Fruit fly (Drosophila melanogaster): ENCODE measurements around the gene Zw10.

DNA sequence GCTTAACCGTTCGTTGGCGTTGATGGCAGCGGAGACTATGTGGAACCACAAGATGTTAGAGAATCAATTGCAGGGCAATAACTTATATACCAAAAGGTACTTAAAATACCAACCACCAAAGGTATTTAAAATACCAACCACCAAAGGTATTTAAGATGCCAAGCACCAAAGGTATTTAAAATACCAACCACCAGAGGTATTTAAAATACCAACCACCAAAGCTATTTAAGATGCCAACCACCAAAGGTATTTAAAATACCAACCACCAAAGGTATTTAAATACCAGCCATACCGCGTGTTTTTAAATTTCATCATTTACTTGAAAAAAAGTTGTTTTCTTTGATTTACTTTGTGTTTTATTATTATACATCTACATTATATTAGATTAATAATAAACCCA lies 13.4 kb downstream of the Zw10 start:
- TF ChIP-seq CG11723 (GFP tag; optimal IDR thresholded peaks at IDR 0.05) (no peak), ssp (GFP tag; IDR thresholded peaks at IDR 0.05) (no peak), Dip2 (GFP tag; IDR thresholded peaks at IDR 0.05) (no peak), Sry-β (GFP tag; optimal IDR thresholded peaks at IDR 0.05) (no peak), CG6689 (GFP tag; IDR thresholded peaks at IDR 0.05) (no peak), CG6272 (GFP tag; IDR thresholded peaks at IDR 0.05) (no peak), tgo (GFP tag; IDR thresholded peaks at IDR 0.05) (no peak), so (GFP tag; IDR thresholded peaks at IDR 0.05) (no peak), CG14860 (GFP tag; IDR thresholded peaks at IDR 0.05; ENCODE audit: partially characterized antibody) (no peak), CG6683 (GFP tag; optimal IDR thresholded peaks at IDR 0.05) (no peak), CG6813 (GFP tag; optimal IDR thresholded peaks at IDR 0.05) (no peak), fru (optimal IDR thresholded peaks at IDR 0.05) (no peak), esg (GFP tag; conservative IDR thresholded peaks at IDR 0.05) (no peak)
